Worm (Caenorhabditis elegans): Measurements from ENCODE around the gene srp-1.
A peak's percentile ranks its signal among the peaks of the same experiment; 100 is the strongest.

The srp-1 gene

ce11 chrV:727484-728351, 25.4 kb upstream of the srp-1 start, which contains the start of the genes icl-1 and srh-2 (continued):
- TF ChIP-seq aptf-2 (GFP tag; conservative IDR thresholded peaks at IDR 0.05) (no peak), pbrm-1 (GFP tag; IDR thresholded peaks at IDR 0.05) (0 out of 2 replicates have a peak, but pooled peaks have one; percentile 26), Y79H2A.3 (GFP tag; conservative IDR thresholded peaks at IDR 0.05) (no peak), mes-4 (tag; optimal IDR thresholded peaks at IDR 0.05) (no peak), madf-8 (GFP tag; conservative IDR thresholded peaks at IDR 0.05) (no peak), ztf-18 (tag; optimal IDR thresholded peaks at IDR 0.05) (no peak), snpc-1.3 (tag; optimal IDR thresholded peaks at IDR 0.05; ENCODE audit: insufficient read depth) (no peak), ceh-40 (GFP tag; IDR thresholded peaks at IDR 0.05) (no peak), F52B5.7 (tag; optimal IDR thresholded peaks at IDR 0.05) (peak; percentile 83), F22D6.2 (tag; optimal IDR thresholded peaks at IDR 0.05) (peak; percentile 28), snpc-4 (GFP tag; optimal IDR thresholded peaks at IDR 0.05) (no peak), snpc-4 (tag; optimal IDR thresholded peaks at IDR 0.05) (no peak), sptf-2 (GFP tag; optimal IDR thresholded peaks at IDR 0.05) (peak; percentile 64), tbx-9 (tag; optimal IDR thresholded peaks at IDR 0.05; ENCODE audit: borderline replicate concordance) (no peak), akir-1 (GFP tag; optimal IDR thresholded peaks at IDR 0.05) (no peak), unc-62 (GFP tag; optimal IDR thresholded peaks at IDR 0.05) (no peak), B0336.3 (GFP tag; IDR thresholded peaks at IDR 0.05) (peak; percentile 74; the same call in 1 of the 2 replicates), F33H1.4 (GFP tag; IDR thresholded peaks at IDR 0.05) (no peak), athp-1 (tag; optimal IDR thresholded peaks at IDR 0.05) (peak; percentile 61), zim-3 (tag; optimal IDR thresholded peaks at IDR 0.05) (peak; percentile 45), nhr-179 (tag; optimal IDR thresholded peaks at IDR 0.05) (no peak), Y67H2A.10 (GFP tag; conservative IDR thresholded peaks at IDR 0.05) (no peak), ztf-6 (GFP tag; IDR thresholded peaks at IDR 0.05) (no peak), F10E7.11 (tag; optimal IDR thresholded peaks at IDR 0.05) (no peak), rcor-1 (GFP tag; IDR thresholded peaks at IDR 0.05) (0 out of 2 replicates have a peak, but pooled peaks have one; percentile 36), gei-17 (GFP tag; optimal IDR thresholded peaks at IDR 0.05) (peak; percentile 35), sdz-38 (tag; optimal IDR thresholded peaks at IDR 0.05) (no peak), nhr-90 (tag; optimal IDR thresholded peaks at IDR 0.05) (no peak), nfyb-1 (GFP tag; IDR thresholded peaks at IDR 0.05) (peak; percentile 68), F39B2.1 (GFP tag; IDR thresholded peaks at IDR 0.05) (no peak), aptf-3 (GFP tag; IDR thresholded peaks at IDR 0.05) (no peak), hrde-1 (tag; optimal IDR thresholded peaks at IDR 0.05; ENCODE audit: borderline replicate concordance) (no peak), D2030.7 (GFP tag; IDR thresholded peaks at IDR 0.05) (no peak), snpc-3.4 (tag; optimal IDR thresholded peaks at IDR 0.05) (no peak), rpc-1 (optimal IDR thresholded peaks at IDR 0.05) (no peak), rpc-1 (tag; optimal IDR thresholded peaks at IDR 0.05) (no peak), die-1 (tag; optimal IDR thresholded peaks at IDR 0.05) (no peak), Y95B8A.8 (GFP tag; IDR thresholded peaks at IDR 0.05) (peak; percentile 11; the same call in 1 of the 2 replicates), mcd-1 (GFP tag; IDR thresholded peaks at IDR 0.05) (peak; percentile 56), lin-26 (GFP tag; IDR thresholded peaks at IDR 0.05) (peak; percentile 85), egrh-3 (GFP tag; IDR thresholded peaks at IDR 0.05) (no peak; the same call in 1 of the 2 replicates), lin-40 (tag; optimal IDR thresholded peaks at IDR 0.05) (peak; percentile 18), ceh-100 (GFP tag; IDR thresholded peaks at IDR 0.05) (no peak), hsf-1 (GFP tag; IDR thresholded peaks at IDR 0.05) (no peak; the same call in 1 of the 2 replicates), ztf-26 (tag; optimal IDR thresholded peaks at IDR 0.05) (peak; percentile 72), madf-6 (GFP tag; IDR thresholded peaks at IDR 0.05) (no peak), him-1 (tag; optimal IDR thresholded peaks at IDR 0.05) (no peak), sea-2 (GFP tag; IDR thresholded peaks at IDR 0.05) (no peak)
